Worm (Caenorhabditis elegans): ENCODE measurements around the gene hpo-40.

ce11 chrV:10244018-10244720, 31.4 kb downstream of the hpo-40 start:
- TF ChIP-seq B0310.2 (tag; optimal IDR thresholded peaks at IDR 0.05) (no peak), ets-7 (tag; optimal IDR thresholded peaks at IDR 0.05) (no peak), ama-1 (optimal IDR thresholded peaks at IDR 0.05) (no peak)

All from whole organism, early embryonic.